Fruit fly (Drosophila melanogaster) whole organism, embryonic: ENCODE data around the gene CG1824.

ENCODE experiments used
- Ada2b ChIP-seq: fragments of 200-800 bp; sonication (Bioruptor generic); IDR thresholded peaks from 2 replicates; pipeline ENCODE4 v1.3.6; 2022; ENCODE audit warnings: missing biosample characterization, missing genetic modification characterization
- Atf3 ChIP-seq: fragments of 200-800 bp; sonication (Bioruptor generic); optimal IDR thresholded peaks from 3 replicates; lab custom pipeline; 2016; ENCODE audit warnings: missing biosample characterization, missing genetic modification characterization
- Atf6 ChIP-seq: fragments of 200-800 bp; sonication (Bioruptor generic); IDR thresholded peaks from 2 replicates; pipeline ENCODE4 v1.3.6; 2022; ENCODE audit warnings: missing biosample characterization, missing genetic modification characterization
- Bdp1 ChIP-seq: fragments of 200-800 bp; sonication (Bioruptor generic); optimal IDR thresholded peaks from 3 replicates; lab custom pipeline; 2016; ENCODE audit warnings: missing biosample characterization, missing genetic modification characterization
- CG10209 ChIP-seq: fragments of 200-800 bp; sonication (Bioruptor generic); optimal IDR thresholded peaks from 3 replicates; lab custom pipeline; 2017; ENCODE audit warnings: missing biosample characterization, mild to moderate bottlenecking, missing genetic modification characterization, missing genetic modification reagents
- CG11560 ChIP-seq: fragments of 200-800 bp; sonication (Bioruptor generic); IDR thresholded peaks from 3 replicates; pipeline ENCODE4 v1.3.6; 2022; ENCODE audit warnings: missing biosample characterization, missing genetic modification characterization
- CG1233 ChIP-seq: fragments of 200-800 bp; sonication (Bioruptor generic); optimal IDR thresholded peaks from 4 replicates; lab custom pipeline; 2018; ENCODE audit warnings: missing biosample characterization, mild to moderate bottlenecking, missing genetic modification characterization
- CG13894 ChIP-seq: fragments of 200-800 bp; sonication (Bioruptor generic); optimal IDR thresholded peaks from 3 replicates; lab custom pipeline; 2018; ENCODE audit warnings: missing biosample characterization, mild to moderate bottlenecking, missing genetic modification characterization, moderate library complexity
- CG15479 ChIP-seq: fragments of 200-800 bp; sonication (Bioruptor generic); optimal IDR thresholded peaks from 3 replicates; lab custom pipeline; 2019; ENCODE audit warnings: missing biosample characterization, mild to moderate bottlenecking, missing genetic modification characterization, moderate library complexity
- CG1647 ChIP-seq: fragments of 200-800 bp; sonication (Bioruptor generic); optimal IDR thresholded peaks from 3 replicates; lab custom pipeline; 2016; ENCODE audit warnings: missing biosample characterization, missing genetic modification characterization
- CG16779 ChIP-seq: fragments of 200-800 bp; sonication (Bioruptor generic); IDR thresholded peaks from 2 replicates; pipeline ENCODE4 v1.3.6; 2022; ENCODE audit warnings: missing biosample characterization, missing genetic modification characterization
- CG16815 ChIP-seq: fragments of 200-800 bp; sonication (Bioruptor generic); optimal IDR thresholded peaks from 3 replicates; lab custom pipeline; 2017; ENCODE audit warnings: missing biosample characterization, mild to moderate bottlenecking, missing genetic modification characterization
- CG16863 ChIP-seq: fragments of 200-800 bp; sonication (Bioruptor generic); optimal IDR thresholded peaks from 3 replicates; lab custom pipeline; 2016; ENCODE audit warnings: missing biosample characterization, missing genetic modification characterization
- CG17568 ChIP-seq: fragments of 200-800 bp; sonication (Bioruptor generic); optimal IDR thresholded peaks from 2 replicates; lab custom pipeline; 2018; ENCODE audit warnings: missing biosample characterization, mild to moderate bottlenecking, missing genetic modification characterization, moderate library complexity
- CG2120 ChIP-seq: fragments of 200-800 bp; sonication (Bioruptor generic); optimal IDR thresholded peaks from 3 replicates; lab custom pipeline; 2016; ENCODE audit warnings: missing biosample characterization, missing genetic modification characterization
- CG4360 ChIP-seq: fragments of 200-800 bp; sonication (Bioruptor generic); IDR thresholded peaks from 2 replicates; pipeline ENCODE4 v1.3.6; 2022; ENCODE audit warnings: missing biosample characterization, missing genetic modification characterization
- CG4404 ChIP-seq: fragments of 200-800 bp; sonication (Bioruptor generic); IDR thresholded peaks from 2 replicates; pipeline ENCODE4 v1.3.6; 2022; ENCODE audit warnings: missing biosample characterization, missing genetic modification characterization
- CG5245 ChIP-seq: fragments of 200-800 bp; sonication (Bioruptor generic); optimal IDR thresholded peaks from 3 replicates; lab custom pipeline; 2016; ENCODE audit warnings: missing biosample characterization, missing genetic modification characterization
- CG6683 ChIP-seq: fragments of 200-800 bp; sonication (Bioruptor generic); optimal IDR thresholded peaks from 2 replicates; lab custom pipeline; 2017; ENCODE audit warnings: missing biosample characterization, mild to moderate bottlenecking, missing genetic modification characterization, missing genetic modification reagents
- CG6854 ChIP-seq: fragments of 200-800 bp; sonication (Bioruptor generic); optimal IDR thresholded peaks from 3 replicates; lab custom pipeline; 2017; ENCODE audit warnings: missing biosample characterization, mild to moderate bottlenecking, missing genetic modification characterization
- CG7987 ChIP-seq: fragments of 200-800 bp; sonication (Bioruptor generic); optimal IDR thresholded peaks from 2 replicates; lab custom pipeline; 2018; ENCODE audit warnings: missing biosample characterization, mild to moderate bottlenecking, missing genetic modification characterization, moderate library complexity
- CG8388 ChIP-seq: fragments of 200-800 bp; sonication (Bioruptor generic); optimal IDR thresholded peaks from 2 replicates; lab custom pipeline; 2019; ENCODE audit warnings: missing biosample characterization, mild to moderate bottlenecking, missing genetic modification characterization, moderate library complexity
- CG8944 ChIP-seq: fragments of 200-800 bp; sonication (Bioruptor generic); optimal IDR thresholded peaks from 3 replicates; lab custom pipeline; 2016; ENCODE audit warnings: missing biosample characterization, missing genetic modification characterization
- CG9609 ChIP-seq: fragments of 200-800 bp; sonication (Bioruptor generic); optimal IDR thresholded peaks from 3 replicates; lab custom pipeline; 2016; ENCODE audit warnings: missing biosample characterization, missing genetic modification characterization
- CHES-1-like ChIP-seq: fragments of 200-800 bp; sonication (Bioruptor generic); optimal IDR thresholded peaks from 2 replicates; lab custom pipeline; 2016; ENCODE audit warnings: missing biosample characterization, missing genetic modification characterization
- CoRest ChIP-seq: fragments of 200-800 bp; sonication (Bioruptor generic); optimal IDR thresholded peaks from 3 replicates; lab custom pipeline; 2018; ENCODE audit warnings: missing biosample characterization, mild to moderate bottlenecking, missing genetic modification characterization, moderate library complexity
- Dip3 ChIP-seq: fragments of 200-800 bp; sonication (Bioruptor generic); optimal IDR thresholded peaks from 3 replicates; lab custom pipeline; 2016; ENCODE audit warnings: missing biosample characterization, missing genetic modification characterization
- Drgx ChIP-seq: fragments of 200-800 bp; sonication (Bioruptor generic); IDR thresholded peaks from 2 replicates; pipeline ENCODE4 v1.3.6; 2022; ENCODE audit warnings: missing biosample characterization, missing genetic modification characterization
- E2f1 ChIP-seq: fragments of 200-800 bp; sonication (Bioruptor generic); IDR thresholded peaks from 2 replicates; pipeline ENCODE4 v1.3.6; 2022; ENCODE audit warnings: missing biosample characterization, missing genetic modification characterization
- HHEX ChIP-seq: fragments of 200-800 bp; sonication (Bioruptor generic); optimal IDR thresholded peaks from 3 replicates; lab custom pipeline; 2017; ENCODE audit warnings: missing biosample characterization, mild to moderate bottlenecking, missing genetic modification characterization, missing genetic modification reagents
- Nf-YB ChIP-seq: fragments of 200-800 bp; sonication (Bioruptor generic); optimal IDR thresholded peaks from 3 replicates; lab custom pipeline; 2019; ENCODE audit warnings: missing biosample characterization, mild to moderate bottlenecking, missing genetic modification characterization, moderate library complexity
- PHDP ChIP-seq: fragments of 200-800 bp; sonication (Bioruptor generic); optimal IDR thresholded peaks from 3 replicates; lab custom pipeline; 2018; ENCODE audit warnings: missing biosample characterization, mild to moderate bottlenecking, missing genetic modification characterization, moderate library complexity
- Ssrp ChIP-seq: fragments of 200-800 bp; sonication (Bioruptor generic); optimal IDR thresholded peaks from 2 replicates; lab custom pipeline; 2018; ENCODE audit warnings: missing biosample characterization, mild to moderate bottlenecking, missing genetic modification characterization, moderate library complexity
- Xrp1 ChIP-seq: fragments of 200-800 bp; sonication (Bioruptor generic); IDR thresholded peaks from 2 replicates; pipeline ENCODE4 v1.3.6; 2022; ENCODE audit warnings: missing biosample characterization, missing genetic modification characterization
- ase ChIP-seq: fragments of 200-800 bp; sonication (Bioruptor generic); IDR thresholded peaks from 3 replicates; pipeline ENCODE4 v1.3.6; 2022; ENCODE audit warnings: missing biosample characterization, missing genetic modification characterization
- bab2 ChIP-seq: fragments of 200-800 bp; sonication (Bioruptor generic); optimal IDR thresholded peaks from 2 replicates; lab custom pipeline; 2016; ENCODE audit warnings: missing biosample characterization, missing genetic modification characterization
- chn ChIP-seq: fragments of 200-800 bp; sonication (Bioruptor generic); optimal IDR thresholded peaks from 2 replicates; lab custom pipeline; 2016; ENCODE audit warnings: missing biosample characterization, missing genetic modification characterization
- ci ChIP-seq: fragments of 200-800 bp; sonication (Bioruptor generic); IDR thresholded peaks from 3 replicates; pipeline ENCODE4 v1.3.6; 2022; ENCODE audit warnings: missing biosample characterization, missing genetic modification characterization
- klu ChIP-seq: fragments of 200-800 bp; sonication (Bioruptor generic); IDR thresholded peaks from 2 replicates; pipeline ENCODE4 v1.3.6; 2022; ENCODE audit warnings: missing biosample characterization, missing genetic modification characterization
- lab ChIP-seq: fragments of 200-800 bp; sonication (Bioruptor generic); optimal IDR thresholded peaks from 3 replicates; lab custom pipeline; 2017; ENCODE audit warnings: missing biosample characterization, missing genetic modification characterization, mild to moderate bottlenecking, moderate library complexity, missing genetic modification reagents
- luna ChIP-seq: fragments of 200-800 bp; sonication (Bioruptor generic); optimal IDR thresholded peaks from 2 replicates; lab custom pipeline; 2016; ENCODE audit warnings: missing biosample characterization, missing genetic modification characterization
- nerfin-1 ChIP-seq: fragments of 200-800 bp; sonication (Bioruptor generic); optimal IDR thresholded peaks from 3 replicates; lab custom pipeline; 2019; ENCODE audit warnings: missing biosample characterization, mild to moderate bottlenecking, missing genetic modification characterization, moderate library complexity
- otp ChIP-seq: fragments of 200-800 bp; sonication (Bioruptor generic); IDR thresholded peaks from 3 replicates; pipeline ENCODE4, ENCODE4 v1.3.6; 2022; ENCODE audit warnings: missing biosample characterization, missing genetic modification characterization
- pnt ChIP-seq: fragments of 200-800 bp; sonication (Bioruptor generic); optimal IDR thresholded peaks from 3 replicates; lab custom pipeline; 2016; ENCODE audit warnings: missing biosample characterization, missing genetic modification characterization
- pzg ChIP-seq: fragments of 200-800 bp; sonication (Bioruptor generic); optimal IDR thresholded peaks from 3 replicates; lab custom pipeline; 2018; ENCODE audit warnings: missing biosample characterization, mild to moderate bottlenecking, missing genetic modification characterization, moderate library complexity
- slbo ChIP-seq: fragments of 200-800 bp; sonication (Bioruptor generic); IDR thresholded peaks from 2 replicates; pipeline ENCODE4 v1.3.6; 2022; ENCODE audit warnings: missing biosample characterization, missing genetic modification characterization
- twi ChIP-seq: fragments of 200-800 bp; optimal IDR thresholded peaks from 2 replicates; lab custom pipeline; 2019; ENCODE audit warnings: missing biosample characterization, mild to moderate bottlenecking, missing genetic modification characterization, moderate library complexity
- zen2 ChIP-seq: fragments of 200-800 bp; sonication (Bioruptor generic); IDR thresholded peaks from 3 replicates; pipeline ENCODE4 v1.3.6; 2022; ENCODE audit warnings: missing biosample characterization, missing genetic modification characterization; ENCODE audit not compliant: partially characterized antibody
- zf30C ChIP-seq: fragments of 200-800 bp; sonication (Bioruptor generic); optimal IDR thresholded peaks from 3 replicates; lab custom pipeline; 2018; ENCODE audit warnings: missing biosample characterization, mild to moderate bottlenecking, missing genetic modification characterization

CG1824 gene

dm6 chrX:12591223-12592120 is 4.0 kb downstream of the CG1824 start (continued):
- TF ChIP-seq PHDP (tag; lab: Kevin White, UChicago): peak; percentile 25
- peak; percentile 65 for TF ChIP-seq CoRest
- TF ChIP-seq luna (GFP tag; lab: Kevin White, UChicago): peak; percentile 6
- TF ChIP-seq CG5245 (GFP tag; lab: Kevin White, UChicago): no peak
- peak; percentile 36 for TF ChIP-seq Ssrp
- no peak for TF ChIP-seq CG17568 (GFP tag; lab: Kevin White, UChicago)
- no peak for TF ChIP-seq CG7987 (GFP tag; lab: Kevin White, UChicago)
- peak; percentile 60 for TF ChIP-seq CG15479
- no peak for TF ChIP-seq CG11560 (tag; lab: Robert Waterston, UW)
- peak; percentile 20 for TF ChIP-seq HHEX (GFP tag; lab: Kevin White, UChicago)
- no peak for TF ChIP-seq CG1647 (GFP tag; lab: Kevin White, UChicago)
- TF ChIP-seq Atf3 (GFP tag; lab: Kevin White, UChicago): peak; percentile 43
- no peak for TF ChIP-seq CG6683 (GFP tag; lab: Kevin White, UChicago)
- peak; percentile 11; the same call in 1 of the 2 replicates for TF ChIP-seq Drgx (GFP tag; lab: Robert Waterston, UW)
- TF ChIP-seq twi: peak; percentile 13
- peak; percentile 36 for TF ChIP-seq CG6854
- TF ChIP-seq pzg (GFP tag; lab: Kevin White, UChicago): no peak
- no peak for TF ChIP-seq Ada2b (GFP tag; lab: Robert Waterston, UW)
- peak; percentile 31 for TF ChIP-seq CG2120 (GFP tag; lab: Kevin White, UChicago)
- peak; percentile 31 for TF ChIP-seq pnt (GFP tag; lab: Kevin White, UChicago)
- TF ChIP-seq ci (GFP tag; lab: Robert Waterston, UW): no peak; the same call in 1 of the 3 replicates
- no peak for TF ChIP-seq zen2 (GFP tag; lab: Robert Waterston, UW)
- TF ChIP-seq CG16863 (GFP tag; lab: Kevin White, UChicago): peak; percentile 46
- TF ChIP-seq CG9609: peak; percentile 64
- TF ChIP-seq CG4360 (GFP tag; lab: Robert Waterston, UW): peak; percentile 60
- TF ChIP-seq bab2: peak; percentile 14
- peak; percentile 37; the same call in 1 of the 2 replicates for TF ChIP-seq Xrp1 (GFP tag; lab: Robert Waterston, UW)
- TF ChIP-seq CG13894 (tag; lab: Kevin White, UChicago): peak; percentile 43
- TF ChIP-seq ase (GFP tag; lab: Robert Waterston, UW): no peak
- TF ChIP-seq CG8388: peak; percentile 39
- peak; percentile 28 for TF ChIP-seq lab
- no peak for TF ChIP-seq CG16779 (GFP tag; lab: Robert Waterston, UW)
- TF ChIP-seq CG4404 (GFP tag; lab: Robert Waterston, UW): peak; percentile 24; the same call in 1 of the 2 replicates
- peak; percentile 46 for TF ChIP-seq Nf-YB (GFP tag; lab: Kevin White, UChicago)
- peak; percentile 45 for TF ChIP-seq nerfin-1 (tag; lab: Kevin White, UChicago)
- TF ChIP-seq CG1233 (GFP tag; lab: Kevin White, UChicago): peak; percentile 66
- peak; percentile 55 for TF ChIP-seq CHES-1-like (GFP tag; lab: Kevin White, UChicago)
- TF ChIP-seq chn (GFP tag; lab: Kevin White, UChicago): peak; percentile 13
- no peak; the same call in 1 of the 2 replicates for TF ChIP-seq slbo (GFP tag; lab: Robert Waterston, UW)
- no peak for TF ChIP-seq otp (GFP tag; lab: Robert Waterston, UW)
- TF ChIP-seq zf30C: no peak
- TF ChIP-seq Bdp1 (GFP tag; lab: Kevin White, UChicago): peak; percentile 46
- TF ChIP-seq CG16815 (GFP tag; lab: Kevin White, UChicago): peak; percentile 50
- TF ChIP-seq CG10209 (GFP tag; lab: Kevin White, UChicago): peak; percentile 30
- TF ChIP-seq CG8944 (GFP tag; lab: Kevin White, UChicago): peak; percentile 40
- TF ChIP-seq E2f1: no peak
- no peak for TF ChIP-seq klu (GFP tag; lab: Robert Waterston, UW)
- TF ChIP-seq Dip3 (GFP tag; lab: Kevin White, UChicago): no peak
- TF ChIP-seq Atf6 (GFP tag; lab: Robert Waterston, UW): no peak
